Worm (Caenorhabditis elegans) whole organism, L1 larva: Measurements from ENCODE around the gene fbxc-39.

Experiments
- C04F5.9 ChIP-seq: sonication (generic microtip); optimal IDR thresholded peaks from 2 replicates; lab custom pipeline; 2016; ENCODE audit warnings: missing genetic modification characterization, missing compliant biosample characterization
- efl-3 ChIP-seq: fragments of 200-800 bp; sonication (Bioruptor generic); optimal IDR thresholded peaks from 2 replicates; lab custom pipeline; 2018; ENCODE audit warnings: mild to moderate bottlenecking, missing genetic modification characterization, missing compliant biosample characterization
- hlh-4 ChIP-seq: sonication (generic microtip); optimal IDR thresholded peaks from 2 replicates; lab custom pipeline; 2016; ENCODE audit warnings: mild to moderate bottlenecking, missing genetic modification characterization, missing compliant biosample characterization
- lin-15B ChIP-seq: fragments of 150-350 bp; sonication (generic microtip); optimal IDR thresholded peaks from 3 replicates; lab custom pipeline; 2014; ENCODE audit warnings: missing biosample characterization, missing genetic modification characterization
- nhr-77 ChIP-seq: fragments of 150-350 bp; optimal IDR thresholded peaks from 2 replicates; lab custom pipeline; 2014; ENCODE audit warnings: missing biosample characterization, missing genetic modification characterization
- nhr-90 ChIP-seq: sonication (generic microtip); optimal IDR thresholded peaks from 2 replicates; lab custom pipeline; 2016; ENCODE audit warnings: mild to moderate bottlenecking, missing genetic modification characterization, missing compliant biosample characterization; ENCODE audit not compliant: poor library complexity

fbxc-39 gene

ce11 chrII:1040464-1040863, 51.9 kb downstream of the fbxc-39 start, which contains the start of gene fbxb-39:
TSS of gene fbxb-39 (minus strand) at chrII:1040564.
- TF ChIP-seq nhr-77 (tag; lab: Kevin White, UChicago) (no peak), hlh-4 (tag; lab: Kevin White, UChicago) (no peak), lin-15B (tag; lab: Kevin White, UChicago) (no peak), C04F5.9 (tag; lab: Kevin White, UChicago) (no peak), efl-3 (GFP tag; lab: Kevin White, UChicago) (no peak), nhr-90 (no peak)
